Worm (Caenorhabditis elegans) whole organism, late embryonic: ENCODE measurements around the gene tnt-4.

Experiments
- K02D7.2 ChIP-seq: sonication (generic microtip); optimal IDR thresholded peaks from 2 replicates; lab custom pipeline; 2017; ENCODE audit warnings: mild to moderate bottlenecking, missing genetic modification characterization, missing compliant biosample characterization
- ama-1 ChIP-seq: fragments of 150-350 bp; optimal IDR thresholded peaks from 2 replicates; lab custom pipeline; 2014
- ceh-22 ChIP-seq: sonication (generic microtip); optimal IDR thresholded peaks from 2 replicates; lab custom pipeline; 2017; ENCODE audit warnings: missing biosample characterization, missing genetic modification characterization
- ceh-9 ChIP-seq: sonication (generic microtip); optimal IDR thresholded peaks from 2 replicates; lab custom pipeline; 2016; ENCODE audit warnings: mild to moderate bottlenecking, missing genetic modification characterization, inconsistent platforms, missing compliant biosample characterization
- dve-1 ChIP-seq: sonication (generic microtip); optimal IDR thresholded peaks from 2 replicates; lab custom pipeline; 2017; ENCODE audit warnings: antibody characterized with exemption, mild to moderate bottlenecking, missing genetic modification characterization, missing compliant biosample characterization
- gmeb-2 ChIP-seq: sonication (generic microtip); optimal IDR thresholded peaks from 2 replicates; lab custom pipeline; 2016; ENCODE audit warnings: missing genetic modification characterization, inconsistent platforms, missing compliant biosample characterization
- nhr-11 ChIP-seq: fragments of 150-350 bp; optimal IDR thresholded peaks from 2 replicates; lab custom pipeline; 2014; ENCODE audit warnings: missing biosample characterization, missing genetic modification characterization
- pha-4 ChIP-seq: fragments of 150-350 bp; optimal IDR thresholded peaks from 2 replicates; lab custom pipeline; 2018; ENCODE audit warnings: missing biosample characterization, missing genetic modification reagents, missing genetic modification characterization
- pqm-1 ChIP-seq: sonication (generic microtip); optimal IDR thresholded peaks from 2 replicates; lab custom pipeline; 2016; ENCODE audit warnings: missing genetic modification characterization, missing compliant biosample characterization

- TF ChIP-seq ama-1 (lab: Kevin White, UChicago), result no peak
- no peak for TF ChIP-seq pha-4
- TF ChIP-seq ceh-22 (tag; lab: Kevin White, UChicago), result no peak
- TF ChIP-seq nhr-11, result no peak
- TF ChIP-seq ceh-9 (tag; lab: Kevin White, UChicago), result no peak
- no peak for TF ChIP-seq dve-1 (tag; lab: Kevin White, UChicago)
- TF ChIP-seq gmeb-2 (tag; lab: Kevin White, UChicago), result no peak
- TF ChIP-seq K02D7.2 (tag; lab: Kevin White, UChicago), result no peak
- no peak for TF ChIP-seq pqm-1 (tag; lab: Kevin White, UChicago)
These were observed 35.1 kb upstream of the tnt-4 start, which contains the start of gene srab-13 for ce11 chrV:2027787-2028186.
